Worm (Caenorhabditis elegans): ENCODE data around the gene nas-11.

nas-11 gene

ce11 chrX:6740983-6741365, 27.6 kb downstream of the nas-11 start:
- peak; percentile 56; the same call in 1 of the 2 replicates for TF ChIP-seq let-526 (GFP tag; IDR thresholded peaks at IDR 0.05)
- TF ChIP-seq somi-1 (GFP tag; optimal IDR thresholded peaks at IDR 0.05) = peak; percentile 36
- no peak for TF ChIP-seq hmg-1.2 (GFP tag; IDR thresholded peaks at IDR 0.05)
- peak; percentile 34; the same call in 1 of the 2 replicates for TF ChIP-seq hsf-1 (GFP tag; IDR thresholded peaks at IDR 0.05)
- no peak for TF ChIP-seq Y67H2A.10 (GFP tag; conservative IDR thresholded peaks at IDR 0.05)
- TF ChIP-seq egl-44 (GFP tag; IDR thresholded peaks at IDR 0.05) = 0 out of 2 replicates have a peak, but pooled peaks have one; percentile 31
- no peak for TF ChIP-seq aptf-3 (GFP tag; IDR thresholded peaks at IDR 0.05)
- TF ChIP-seq unc-130 (GFP tag; optimal IDR thresholded peaks at IDR 0.05) = no peak
- peak; percentile 52; the same call in 1 of the 2 replicates for TF ChIP-seq C06A6.2 (GFP tag; conservative IDR thresholded peaks at IDR 0.05)

- TF ChIP-seq K11D2.4 (GFP tag; IDR thresholded peaks at IDR 0.05) (peak; percentile 49; the same call in 1 of the 2 replicates), hmg-20 (GFP tag; IDR thresholded peaks at IDR 0.05) (no peak), F37B4.10 (GFP tag; IDR thresholded peaks at IDR 0.05) (no peak), somi-1 (GFP tag; optimal IDR thresholded peaks at IDR 0.05) (no peak), egl-44 (GFP tag; IDR thresholded peaks at IDR 0.05) (no peak), ztf-6 (GFP tag; IDR thresholded peaks at IDR 0.05) (no peak), nhr-179 (tag; optimal IDR thresholded peaks at IDR 0.05) (no peak), unc-62 (GFP tag; optimal IDR thresholded peaks at IDR 0.05) (peak; percentile 93), B0261.1 (tag; optimal IDR thresholded peaks at IDR 0.05) (no peak), rcor-1 (GFP tag; IDR thresholded peaks at IDR 0.05) (no peak), let-607 (tag; optimal IDR thresholded peaks at IDR 0.05) (peak in 1 of 2 experiments; percentile 47), B0035.1 (tag; optimal IDR thresholded peaks at IDR 0.05) (no peak), C06A6.2 (GFP tag; conservative IDR thresholded peaks at IDR 0.05) (peak; percentile 67), hmg-1.2 (GFP tag; IDR thresholded peaks at IDR 0.05) (no peak), sea-2 (GFP tag; IDR thresholded peaks at IDR 0.05) (no peak), lin-26 (GFP tag; IDR thresholded peaks at IDR 0.05) (peak; percentile 45; the same call in 1 of the 2 replicates), ceh-27 (GFP tag; optimal IDR thresholded peaks at IDR 0.05) (peak; percentile 26), lin-40 (tag; optimal IDR thresholded peaks at IDR 0.05) (no peak), atf-7 (tag; optimal IDR thresholded peaks at IDR 0.05) (peak; percentile 22), let-526 (GFP tag; IDR thresholded peaks at IDR 0.05) (0 out of 2 replicates have a peak, but pooled peaks have one; percentile 4), Y53G8AR.9 (GFP tag; conservative IDR thresholded peaks at IDR 0.05) (0 out of 2 replicates have a peak, but pooled peaks have one; percentile 27), Y79H2A.3 (GFP tag; conservative IDR thresholded peaks at IDR 0.05) (no peak), C17E4.6 (GFP tag; IDR thresholded peaks at IDR 0.05) (no peak), F22D6.2 (tag; optimal IDR thresholded peaks at IDR 0.05) (no peak), K12H6.12 (tag; optimal IDR thresholded peaks at IDR 0.05) (no peak), lsy-27 (tag; optimal IDR thresholded peaks at IDR 0.05; ENCODE audit: borderline replicate concordance, insufficient read depth) (no peak), sdz-38 (tag; optimal IDR thresholded peaks at IDR 0.05) (no peak), mxl-1 (tag; optimal IDR thresholded peaks at IDR 0.05) (no peak), ZK185.1 (tag; optimal IDR thresholded peaks at IDR 0.05; ENCODE audit: poor library complexity, severe bottlenecking) (peak; percentile 28), ceh-100 (GFP tag; IDR thresholded peaks at IDR 0.05) (no peak), nfyb-1 (GFP tag; IDR thresholded peaks at IDR 0.05) (no peak; the same call in 1 of the 2 replicates), chd-7 (tag; optimal IDR thresholded peaks at IDR 0.05) (no peak), hrde-1 (tag; optimal IDR thresholded peaks at IDR 0.05; ENCODE audit: borderline replicate concordance) (no peak), F55B11.4 (tag; optimal IDR thresholded peaks at IDR 0.05; ENCODE audit: borderline replicate concordance, insufficient read depth) (no peak), athp-1 (tag; optimal IDR thresholded peaks at IDR 0.05) (no peak), ekl-4 (GFP tag; IDR thresholded peaks at IDR 0.05) (peak; percentile 16; the same call in 1 of the 2 replicates), ama-1 (optimal IDR thresholded peaks at IDR 0.05) (no peak), ama-1 (GFP tag; optimal IDR thresholded peaks at IDR 0.05) (no peak), attf-5 (GFP tag; optimal IDR thresholded peaks at IDR 0.05) (no peak)
These were observed 28.2 kb downstream of the nas-11 start for ce11 chrX:6741532-6741931.
